Worm (Caenorhabditis elegans) whole organism, L3 larva: ENCODE data around the gene F32D8.15.

Experiments used
- ZK546.5 ChIP-seq: sonication (generic microtip); optimal IDR thresholded peaks from 2 replicates; lab custom pipeline; 2017; ENCODE audit warnings: missing biosample characterization, missing genetic modification characterization
- aly-2 ChIP-seq: fragments of 150-350 bp; optimal IDR thresholded peaks from 2 replicates; lab custom pipeline; 2014; ENCODE audit warnings: missing biosample characterization, missing genetic modification characterization
- ama-1 ChIP-seq: fragments of 150-350 bp; optimal IDR thresholded peaks from 2 replicates; lab custom pipeline; 2018
- ceh-16 ChIP-seq: sonication (generic microtip); optimal IDR thresholded peaks from 2 replicates; lab custom pipeline; 2017; ENCODE audit warnings: missing biosample characterization, missing genetic modification characterization
- ceh-28 ChIP-seq: fragments of 150-350 bp; optimal IDR thresholded peaks from 2 replicates; lab custom pipeline; 2014; ENCODE audit warnings: missing biosample characterization, missing genetic modification reagents, missing genetic modification characterization
- ceh-82 ChIP-seq: fragments of 150-350 bp; optimal IDR thresholded peaks from 2 replicates; lab custom pipeline; 2014; ENCODE audit warnings: missing biosample characterization, missing genetic modification characterization
- ceh-9 ChIP-seq: sonication (generic microtip); optimal IDR thresholded peaks from 2 replicates; lab custom pipeline; 2018; ENCODE audit warnings: missing biosample characterization, missing genetic modification characterization
- daf-12 ChIP-seq: fragments of 150-350 bp; optimal IDR thresholded peaks from 2 replicates; lab custom pipeline; 2014; ENCODE audit warnings: missing biosample characterization, missing genetic modification reagents, missing genetic modification characterization
- egl-27 ChIP-seq: sonication (generic microtip); optimal IDR thresholded peaks from 4 replicates; lab custom pipeline; 2017; ENCODE audit warnings: missing biosample characterization, missing genetic modification reagents, missing genetic modification characterization
- elt-1 ChIP-seq: fragments of 150-350 bp; optimal IDR thresholded peaks from 2 replicates; lab custom pipeline; 2014; ENCODE audit warnings: missing biosample characterization, missing genetic modification characterization
- elt-2 ChIP-seq: sonication (generic microtip); optimal IDR thresholded peaks from 2 replicates; lab custom pipeline; 2016; ENCODE audit warnings: missing genetic modification reagents, mild to moderate bottlenecking, missing genetic modification characterization, missing compliant biosample characterization
- elt-3 ChIP-seq, 3 experiments: fragments of 150-350 bp in 1 of 3; sonication (generic microtip) in 2 of 3; optimal IDR thresholded peaks; 2 replicates in 2 of 3; 4 replicates in 1 of 3; lab custom pipeline; 2014 to 2017; ENCODE audit warnings: missing biosample characterization in 3 of 3, missing genetic modification characterization in 3 of 3
- eor-1 ChIP-seq, 2 experiments: fragments of 150-350 bp; optimal IDR thresholded peaks; 2 replicates each; lab custom pipeline; 2014 to 2018; ENCODE audit warnings: missing biosample characterization in 2 of 2, missing genetic modification characterization in 2 of 2
- fkh-10 ChIP-seq: sonication (generic microtip); optimal IDR thresholded peaks from 2 replicates; lab custom pipeline; 2017; ENCODE audit warnings: missing biosample characterization, missing genetic modification reagents, missing genetic modification characterization
- fkh-2 ChIP-seq: fragments of 150-350 bp; optimal IDR thresholded peaks from 2 replicates; lab custom pipeline; 2014; ENCODE audit warnings: missing biosample characterization, missing genetic modification reagents, missing genetic modification characterization
- fos-1 ChIP-seq: fragments of 150-350 bp; optimal IDR thresholded peaks from 2 replicates; lab custom pipeline; 2014; ENCODE audit warnings: missing biosample characterization, missing genetic modification characterization
- hmg-11 ChIP-seq: sonication (generic microtip); optimal IDR thresholded peaks from 2 replicates; lab custom pipeline; 2016; ENCODE audit warnings: missing genetic modification characterization, missing compliant biosample characterization
- jun-1 ChIP-seq: fragments of 150-350 bp; optimal IDR thresholded peaks from 2 replicates; lab custom pipeline; 2014; ENCODE audit warnings: missing biosample characterization, missing genetic modification reagents, missing genetic modification characterization
- lin-39 ChIP-seq: fragments of 150-350 bp; optimal IDR thresholded peaks from 2 replicates; lab custom pipeline; 2018; ENCODE audit warnings: missing biosample characterization, missing genetic modification reagents, missing genetic modification characterization
- lsy-12 ChIP-seq: sonication (generic microtip); optimal IDR thresholded peaks from 2 replicates; lab custom pipeline; 2016; ENCODE audit warnings: mild to moderate bottlenecking, missing genetic modification characterization, missing compliant biosample characterization
- mml-1 ChIP-seq: fragments of 150-350 bp; sonication (generic microtip); optimal IDR thresholded peaks from 3 replicates; lab custom pipeline; 2014; ENCODE audit warnings: missing biosample characterization, missing genetic modification characterization
- nfya-1 ChIP-seq: sonication (generic microtip); optimal IDR thresholded peaks from 2 replicates; lab custom pipeline; 2017; ENCODE audit warnings: missing genetic modification characterization, mild to moderate bottlenecking, missing compliant biosample characterization, antibody characterized with exemption, moderate library complexity; ENCODE audit not compliant: insufficient read depth
- nhr-11 ChIP-seq: fragments of 150-350 bp; optimal IDR thresholded peaks from 2 replicates; lab custom pipeline; 2014; ENCODE audit warnings: missing biosample characterization, missing genetic modification characterization
- nhr-12 ChIP-seq: fragments of 150-350 bp; optimal IDR thresholded peaks from 2 replicates; lab custom pipeline; 2014; ENCODE audit warnings: missing biosample characterization, missing genetic modification characterization
- nhr-25 ChIP-seq: sonication (generic microtip); optimal IDR thresholded peaks from 2 replicates; lab custom pipeline; 2017; ENCODE audit warnings: missing biosample characterization, missing genetic modification characterization
- nhr-28 ChIP-seq: fragments of 150-350 bp; optimal IDR thresholded peaks from 2 replicates; lab custom pipeline; 2014; ENCODE audit warnings: missing biosample characterization, missing genetic modification characterization
- nhr-43 ChIP-seq: sonication (generic microtip); optimal IDR thresholded peaks from 2 replicates; lab custom pipeline; 2016; ENCODE audit warnings: mild to moderate bottlenecking, missing genetic modification characterization, missing compliant biosample characterization; ENCODE audit not compliant: poor library complexity, severe bottlenecking
- nhr-67 ChIP-seq: fragments of 150-350 bp; optimal IDR thresholded peaks from 2 replicates; lab custom pipeline; 2014; ENCODE audit warnings: missing biosample characterization, missing genetic modification characterization
- nhr-76 ChIP-seq: fragments of 150-350 bp; sonication (generic microtip); optimal IDR thresholded peaks from 5 replicates; lab custom pipeline; 2014; ENCODE audit warnings: missing biosample characterization, missing genetic modification characterization
- nhr-77 ChIP-seq: fragments of 150-350 bp; optimal IDR thresholded peaks from 2 replicates; lab custom pipeline; 2014; ENCODE audit warnings: missing biosample characterization, missing genetic modification characterization
- pha-4 ChIP-seq: fragments of 150-350 bp; optimal IDR thresholded peaks from 2 replicates; lab custom pipeline; 2014; ENCODE audit warnings: missing biosample characterization, missing genetic modification reagents, missing genetic modification characterization
- pqm-1 ChIP-seq: fragments of 150-350 bp; optimal IDR thresholded peaks from 2 replicates; lab custom pipeline; 2017; ENCODE audit warnings: missing biosample characterization, missing genetic modification characterization, inconsistent platforms
- skn-1 ChIP-seq: fragments of 150-350 bp; optimal IDR thresholded peaks from 2 replicates; lab custom pipeline; 2014; ENCODE audit warnings: missing biosample characterization, missing genetic modification characterization
- snpc-4 ChIP-seq: fragments of 150-350 bp; optimal IDR thresholded peaks from 2 replicates; lab custom pipeline; 2014; ENCODE audit warnings: missing biosample characterization, missing genetic modification characterization
- unc-39 ChIP-seq: sonication (generic microtip); optimal IDR thresholded peaks from 4 replicates; lab custom pipeline; 2017; ENCODE audit warnings: missing biosample characterization, missing genetic modification characterization
- unc-62 ChIP-seq: fragments of 150-350 bp; sonication (generic microtip); optimal IDR thresholded peaks from 4 replicates; lab custom pipeline; 2014; ENCODE audit warnings: missing biosample characterization, missing genetic modification reagents, missing genetic modification characterization
- zag-1 ChIP-seq: fragments of 150-350 bp; optimal IDR thresholded peaks from 2 replicates; lab custom pipeline; 2014; ENCODE audit warnings: missing biosample characterization, missing genetic modification characterization
- ztf-11 ChIP-seq: fragments of 150-350 bp; optimal IDR thresholded peaks from 2 replicates; lab custom pipeline; 2014; ENCODE audit warnings: missing biosample characterization, missing genetic modification characterization

F32D8.15 gene

DNA sequence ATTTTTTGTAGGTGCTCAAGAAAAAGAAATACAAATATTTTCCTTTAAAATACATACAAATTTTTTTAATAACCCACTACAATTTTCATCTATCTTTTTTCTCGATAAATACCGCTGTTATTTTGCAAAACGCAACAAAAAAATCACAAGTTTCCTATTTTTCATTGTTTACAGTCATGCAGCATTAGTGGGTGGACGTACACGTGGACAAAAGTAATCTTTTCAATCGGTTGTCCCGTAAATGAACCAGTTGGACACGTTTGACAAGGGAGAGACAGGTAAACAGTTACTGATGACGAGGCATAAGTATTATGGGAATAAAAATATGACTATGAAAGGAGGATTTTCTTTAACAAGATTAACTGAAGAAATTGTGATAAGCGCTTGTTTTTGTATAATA is 30.7 kb upstream of the F32D8.15 start:
- TF ChIP-seq nhr-25 (tag; lab: Kevin White, UChicago) (no peak), ztf-11 (tag; lab: Kevin White, UChicago) (no peak), nhr-43 (tag; lab: Kevin White, UChicago) (no peak), fos-1 (no peak), pha-4 (tag; lab: Kevin White, UChicago) (no peak), nhr-12 (no peak), pqm-1 (no peak), nhr-67 (tag; lab: Kevin White, UChicago) (no peak), nhr-28 (tag; lab: Kevin White, UChicago) (no peak), ceh-82 (tag; lab: Kevin White, UChicago) (no peak), elt-3 (tag; optimal IDR thresholded peaks at IDR 0.05; lab: Kevin White, UChicago) (no peak), mml-1 (tag; lab: Kevin White, UChicago) (no peak), ama-1 (lab: Kevin White, UChicago) (no peak), egl-27 (no peak)

DNA sequence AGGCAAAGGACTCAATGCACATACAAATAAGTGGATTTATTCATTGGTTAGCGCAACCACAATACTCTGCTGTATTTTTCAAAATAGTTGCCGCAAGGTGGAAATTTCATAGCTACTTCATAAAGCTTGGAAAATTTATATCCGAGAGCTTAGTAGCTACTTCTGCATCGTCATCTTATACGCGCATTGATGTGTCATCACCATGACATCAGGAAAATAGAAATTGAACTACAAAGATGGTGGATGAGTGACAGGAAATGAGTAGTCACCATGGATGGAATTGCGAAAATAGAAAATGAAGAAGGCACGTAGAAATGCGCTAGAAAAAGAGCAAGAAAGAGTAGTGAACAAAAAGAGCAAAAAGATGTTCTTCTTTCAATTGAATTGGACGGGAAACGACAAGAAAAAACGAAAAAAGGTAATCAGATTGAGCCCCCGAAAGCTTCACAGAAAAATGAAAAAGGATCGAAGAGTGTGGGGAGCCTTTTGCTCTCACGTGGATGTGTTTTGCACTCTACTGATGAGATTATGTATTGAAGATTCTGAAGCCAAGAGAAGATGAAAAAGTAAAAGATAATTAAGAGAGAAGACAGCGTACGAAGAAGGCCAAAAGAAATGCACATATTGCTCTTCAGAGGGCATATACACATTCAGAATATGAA is 28.8 kb upstream of the F32D8.15 start:
- TF ChIP-seq fkh-10 (peak; percentile 90), unc-39 (tag; lab: Kevin White, UChicago) (no peak), nfya-1 (peak; percentile 2), skn-1 (peak; percentile 13), egl-27 (no peak)

DNA sequence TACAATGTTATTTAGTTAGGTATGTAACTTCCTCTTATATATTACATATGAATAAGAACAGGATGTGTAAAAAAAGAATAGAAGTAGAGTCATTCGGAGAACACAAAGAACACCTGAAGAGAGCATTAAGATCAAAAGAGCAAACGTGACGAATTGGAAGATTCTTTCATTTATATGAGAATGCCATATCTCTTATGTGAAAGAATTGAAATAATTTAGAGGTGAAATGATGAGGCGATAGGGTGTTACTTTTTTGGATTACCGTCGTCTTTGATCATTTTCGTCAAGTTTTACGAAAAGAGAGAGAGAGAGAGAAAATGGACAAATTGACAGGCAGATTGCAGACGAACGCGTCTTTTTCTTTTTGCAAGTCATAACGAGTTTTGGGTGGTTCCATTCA is 27.3 kb upstream of the F32D8.15 start:
- TF ChIP-seq nhr-25 (tag; lab: Kevin White, UChicago) (no peak), fkh-10 (no peak), unc-62 (GFP tag; lab: Kevin White, UChicago) (no peak), hmg-11 (tag; lab: Kevin White, UChicago) (no peak), snpc-4 (no peak), elt-1 (tag; lab: Kevin White, UChicago) (no peak), nhr-28 (tag; lab: Kevin White, UChicago) (no peak), fkh-2 (tag; lab: Kevin White, UChicago) (no peak), lin-39 (tag; lab: Kevin White, UChicago) (no peak), nhr-76 (no peak), unc-39 (tag; lab: Kevin White, UChicago) (no peak), ceh-16 (tag; lab: Kevin White, UChicago) (no peak), jun-1 (no peak), fos-1 (no peak), zag-1 (tag; lab: Kevin White, UChicago) (no peak), nhr-77 (no peak), aly-2 (no peak), nhr-11 (no peak)

DNA sequence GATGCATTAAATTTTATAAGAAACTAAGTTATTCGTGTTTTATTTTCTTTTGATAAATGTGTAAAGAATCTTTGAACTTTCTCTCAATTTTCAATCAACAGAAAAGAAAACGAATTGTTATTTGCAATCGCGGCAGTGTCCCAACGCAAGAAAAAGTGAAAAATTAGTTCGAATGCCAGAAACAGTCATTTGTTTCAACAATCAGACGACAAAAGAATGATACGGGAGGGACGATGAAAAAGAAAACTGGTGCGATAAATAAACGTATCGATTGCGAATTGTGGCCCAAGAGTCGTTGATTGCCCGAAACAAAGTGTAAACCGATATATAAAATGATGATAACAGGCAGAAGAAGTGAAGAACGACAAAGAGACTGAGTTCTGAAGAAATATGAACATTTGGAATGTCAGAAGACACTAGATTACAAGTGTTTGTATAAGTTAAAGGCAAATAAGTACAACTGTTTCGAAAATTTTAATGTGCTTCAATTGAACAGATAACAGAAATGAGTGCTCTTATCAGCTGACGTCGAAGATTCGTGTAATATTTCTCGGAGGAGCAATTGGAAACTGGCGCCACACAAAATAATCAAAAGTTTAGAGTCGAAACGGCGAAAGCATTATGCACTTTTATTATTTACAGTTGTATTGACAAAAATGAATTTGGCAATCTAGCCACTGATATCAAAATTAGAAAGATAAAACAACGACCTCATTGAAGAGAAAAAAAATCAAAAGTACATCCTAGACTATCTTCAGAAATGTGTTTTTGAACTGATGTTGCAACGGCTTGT is 25.8 kb upstream of the F32D8.15 start:
- TF ChIP-seq nhr-76 = no peak
- no peak for TF ChIP-seq nhr-12
- no peak for TF ChIP-seq ztf-11 (tag; lab: Kevin White, UChicago)
- TF ChIP-seq ZK546.5 (tag; lab: Kevin White, UChicago) = no peak
- peak; percentile 97 for TF ChIP-seq elt-2 (tag; lab: Kevin White, UChicago)
- TF ChIP-seq pha-4 (tag; lab: Kevin White, UChicago) = peak; percentile 51
- no peak for TF ChIP-seq skn-1
- TF ChIP-seq lsy-12 (tag; lab: Kevin White, UChicago) = no peak
- TF ChIP-seq nhr-25 (tag; lab: Kevin White, UChicago) = peak; percentile 10
- TF ChIP-seq ceh-28 = peak; percentile 6
- no peak for TF ChIP-seq daf-12 (tag; lab: Kevin White, UChicago)
- TF ChIP-seq eor-1 (tag; optimal IDR thresholded peaks at IDR 0.05; lab: Kevin White, UChicago) = no peak
- TF ChIP-seq ceh-16 (tag; lab: Kevin White, UChicago) = no peak
- TF ChIP-seq unc-39 (tag; lab: Kevin White, UChicago) = no peak
- TF ChIP-seq jun-1 = peak; percentile 36
- no peak for TF ChIP-seq fkh-10
- peak; percentile 95 for TF ChIP-seq pqm-1
- TF ChIP-seq ceh-9 (tag; lab: Kevin White, UChicago) = no peak
